Fruit fly (Drosophila melanogaster) whole organism, embryonic: ENCODE measurements around the gene Ppm1.
A peak's percentile ranks its signal among the peaks of the same experiment; 100 is the strongest.

Experiments used
- Asciz ChIP-seq: fragments of 200-800 bp; sonication (Bioruptor generic); optimal IDR thresholded peaks from 2 replicates; lab custom pipeline; 2017; ENCODE audit warnings: missing biosample characterization, mild to moderate bottlenecking, missing genetic modification characterization, missing genetic modification reagents
- Atf-2 ChIP-seq: fragments of 200-800 bp; sonication (Bioruptor generic); optimal IDR thresholded peaks from 2 replicates; lab custom pipeline; 2016; ENCODE audit warnings: missing biosample characterization, missing genetic modification characterization
- Bdp1 ChIP-seq: fragments of 200-800 bp; sonication (Bioruptor generic); optimal IDR thresholded peaks from 3 replicates; lab custom pipeline; 2016; ENCODE audit warnings: missing biosample characterization, missing genetic modification characterization
- Bteb2 ChIP-seq: fragments of 200-800 bp; sonication (Bioruptor generic); optimal IDR thresholded peaks from 2 replicates; lab custom pipeline; 2016; ENCODE audit warnings: missing biosample characterization, missing genetic modification characterization
- CG10147 ChIP-seq: fragments of 200-800 bp; sonication (Bioruptor generic); optimal IDR thresholded peaks from 2 replicates; lab custom pipeline; 2019; ENCODE audit warnings: missing biosample characterization, mild to moderate bottlenecking, missing genetic modification characterization, moderate library complexity
- CG10431 ChIP-seq: fragments of 200-800 bp; sonication (Bioruptor generic); optimal IDR thresholded peaks from 3 replicates; lab custom pipeline; 2018; ENCODE audit warnings: missing biosample characterization, mild to moderate bottlenecking, missing genetic modification characterization
- CG10654 ChIP-seq: fragments of 200-800 bp; sonication (Bioruptor generic); optimal IDR thresholded peaks from 2 replicates; lab custom pipeline; 2016; ENCODE audit warnings: missing biosample characterization, missing genetic modification characterization
- CG12219 ChIP-seq: fragments of 200-800 bp; sonication (Bioruptor generic); optimal IDR thresholded peaks from 3 replicates; lab custom pipeline; 2018; ENCODE audit warnings: missing biosample characterization, mild to moderate bottlenecking, missing genetic modification characterization
- CG12659 ChIP-seq: fragments of 200-800 bp; sonication (Bioruptor generic); optimal IDR thresholded peaks from 3 replicates; lab custom pipeline; 2017; ENCODE audit warnings: mild to moderate bottlenecking, missing biosample characterization, missing genetic modification reagents, missing genetic modification characterization
- CG13123 ChIP-seq: fragments of 200-800 bp; sonication (Bioruptor generic); optimal IDR thresholded peaks from 2 replicates; lab custom pipeline; 2016; ENCODE audit warnings: missing biosample characterization, missing genetic modification characterization
- CG13287 ChIP-seq: fragments of 200-800 bp; sonication (Bioruptor generic); IDR thresholded peaks from 2 replicates; pipeline ENCODE4 v1.3.6; 2022; ENCODE audit warnings: missing biosample characterization, missing genetic modification characterization; ENCODE audit not compliant: partially characterized antibody
- CG13894 ChIP-seq: fragments of 200-800 bp; sonication (Bioruptor generic); optimal IDR thresholded peaks from 3 replicates; lab custom pipeline; 2018; ENCODE audit warnings: missing biosample characterization, mild to moderate bottlenecking, missing genetic modification characterization, moderate library complexity
- CG1529 ChIP-seq: fragments of 200-800 bp; sonication (Bioruptor generic); optimal IDR thresholded peaks from 3 replicates; lab custom pipeline; 2018; ENCODE audit warnings: missing biosample characterization, missing genetic modification characterization
- CG16815 ChIP-seq: fragments of 200-800 bp; sonication (Bioruptor generic); optimal IDR thresholded peaks from 3 replicates; lab custom pipeline; 2017; ENCODE audit warnings: missing biosample characterization, mild to moderate bottlenecking, missing genetic modification characterization
- CG17328 ChIP-seq: fragments of 200-800 bp; sonication (Bioruptor generic); IDR thresholded peaks from 2 replicates; pipeline ENCODE4 v1.3.6; 2022; ENCODE audit warnings: missing biosample characterization, missing genetic modification characterization
- CG17912 ChIP-seq: fragments of 200-800 bp; sonication (Bioruptor generic); optimal IDR thresholded peaks from 2 replicates; lab custom pipeline; 2018; ENCODE audit warnings: missing biosample characterization, mild to moderate bottlenecking, missing genetic modification characterization
- CG2875 ChIP-seq: fragments of 200-800 bp; sonication (Bioruptor generic); optimal IDR thresholded peaks from 2 replicates; lab custom pipeline; 2017; ENCODE audit warnings: missing biosample characterization, mild to moderate bottlenecking, missing genetic modification characterization, missing genetic modification reagents
- CG2889 ChIP-seq: fragments of 200-800 bp; sonication (Bioruptor generic); IDR thresholded peaks from 3 replicates; pipeline ENCODE4 v1.3.6; 2022; ENCODE audit warnings: missing biosample characterization, missing genetic modification characterization
- CG33557 ChIP-seq: fragments of 200-800 bp; sonication (Bioruptor generic); optimal IDR thresholded peaks from 2 replicates; lab custom pipeline; 2019; ENCODE audit warnings: missing biosample characterization, mild to moderate bottlenecking, missing genetic modification characterization, moderate library complexity
- CG34376 ChIP-seq: fragments of 200-800 bp; sonication (Bioruptor generic); optimal IDR thresholded peaks from 2 replicates; lab custom pipeline; 2018; ENCODE audit warnings: missing biosample characterization, mild to moderate bottlenecking, missing genetic modification characterization
- CG3995 ChIP-seq: fragments of 200-800 bp; sonication (Bioruptor generic); optimal IDR thresholded peaks from 3 replicates; lab custom pipeline; 2016; ENCODE audit warnings: missing biosample characterization, missing genetic modification characterization
- CG4328 ChIP-seq: fragments of 200-800 bp; sonication (Bioruptor generic); optimal IDR thresholded peaks from 3 replicates; lab custom pipeline; 2017; ENCODE audit warnings: missing biosample characterization, missing genetic modification reagents, missing genetic modification characterization
- CG7745 ChIP-seq: fragments of 200-800 bp; sonication (Bioruptor generic); optimal IDR thresholded peaks from 2 replicates; lab custom pipeline; 2018; ENCODE audit warnings: missing biosample characterization, mild to moderate bottlenecking, missing genetic modification characterization, moderate library complexity
- CG8089 ChIP-seq: fragments of 200-800 bp; sonication (Bioruptor generic); optimal IDR thresholded peaks from 3 replicates; lab custom pipeline; 2016; ENCODE audit warnings: missing biosample characterization, missing genetic modification characterization
- Dad ChIP-seq: fragments of 200-800 bp; sonication (Bioruptor generic); optimal IDR thresholded peaks from 3 replicates; lab custom pipeline; 2016; ENCODE audit warnings: missing biosample characterization, missing genetic modification characterization
- Dip2 ChIP-seq: fragments of 200-800 bp; sonication (Bioruptor generic); IDR thresholded peaks from 2 replicates; pipeline ENCODE4 v1.3.6; 2022; ENCODE audit warnings: missing biosample characterization, missing genetic modification characterization
- E2f1 ChIP-seq: fragments of 200-800 bp; sonication (Bioruptor generic); IDR thresholded peaks from 2 replicates; pipeline ENCODE4 v1.3.6; 2022; ENCODE audit warnings: missing biosample characterization, missing genetic modification characterization
- Gug ChIP-seq: fragments of 200-800 bp; sonication (Bioruptor generic); IDR thresholded peaks from 4 replicates; pipeline ENCODE4 v1.3.6; 2022; ENCODE audit warnings: missing biosample characterization, missing genetic modification characterization
- Hand ChIP-seq: fragments of 200-800 bp; sonication (Bioruptor generic); optimal IDR thresholded peaks from 2 replicates; lab custom pipeline; 2017; ENCODE audit warnings: mild to moderate bottlenecking, missing biosample characterization, missing genetic modification reagents, missing genetic modification characterization
- Med ChIP-seq: fragments of 200-800 bp; sonication (Bioruptor generic); peaks from one replicate; lab custom pipeline; 2016; ENCODE audit warnings: missing biosample characterization, missing genetic modification characterization, mild to moderate bottlenecking, inconsistent platforms, moderate library complexity
- NK7.1 ChIP-seq: fragments of 200-800 bp; sonication (Bioruptor generic); optimal IDR thresholded peaks from 3 replicates; lab custom pipeline; 2016; ENCODE audit warnings: missing biosample characterization, missing genetic modification characterization
- NfI ChIP-seq: fragments of 200-800 bp; sonication (Bioruptor generic); optimal IDR thresholded peaks from 3 replicates; lab custom pipeline; 2018; ENCODE audit warnings: missing biosample characterization, mild to moderate bottlenecking, missing genetic modification characterization, moderate library complexity
- Scr ChIP-seq: fragments of 200-800 bp; sonication (Bioruptor generic); IDR thresholded peaks from 2 replicates; pipeline ENCODE4 v1.3.6; 2022; ENCODE audit warnings: missing biosample characterization, missing genetic modification characterization; ENCODE audit not compliant: partially characterized antibody
- YL-1 ChIP-seq: fragments of 200-800 bp; sonication (Bioruptor generic); optimal IDR thresholded peaks from 3 replicates; lab custom pipeline; 2017; ENCODE audit warnings: missing biosample characterization, mild to moderate bottlenecking, missing genetic modification characterization
- amos ChIP-seq: fragments of 200-800 bp; sonication (Bioruptor generic); IDR thresholded peaks from 2 replicates; pipeline ENCODE4 v1.3.6; 2022; ENCODE audit warnings: missing biosample characterization, missing genetic modification characterization; ENCODE audit not compliant: partially characterized antibody
- bigmax ChIP-seq: fragments of 200-800 bp; sonication (Bioruptor generic); optimal IDR thresholded peaks from 2 replicates; lab custom pipeline; 2018; ENCODE audit warnings: missing biosample characterization, mild to moderate bottlenecking, missing genetic modification characterization
- cato ChIP-seq: fragments of 200-800 bp; sonication (Bioruptor generic); optimal IDR thresholded peaks from 2 replicates; lab custom pipeline; 2016; ENCODE audit warnings: missing biosample characterization, missing genetic modification characterization, borderline replicate concordance
- ham ChIP-seq: fragments of 200-800 bp; sonication (Bioruptor generic); IDR thresholded peaks from 2 replicates; pipeline ENCODE4 v1.3.6; 2022; ENCODE audit warnings: missing biosample characterization, missing genetic modification characterization
- ind ChIP-seq: fragments of 200-800 bp; sonication (Bioruptor generic); optimal IDR thresholded peaks from 3 replicates; lab custom pipeline; 2016; ENCODE audit warnings: missing biosample characterization, missing genetic modification characterization
- maf-S ChIP-seq: fragments of 200-800 bp; sonication (Bioruptor generic); optimal IDR thresholded peaks from 2 replicates; lab custom pipeline; 2016; ENCODE audit warnings: missing biosample characterization, missing genetic modification characterization
- org-1 ChIP-seq: fragments of 200-800 bp; sonication (Bioruptor generic); optimal IDR thresholded peaks from 2 replicates; lab custom pipeline; 2017; ENCODE audit warnings: missing biosample characterization, missing genetic modification characterization
- pb ChIP-seq: fragments of 200-800 bp; sonication (Bioruptor generic); optimal IDR thresholded peaks from 3 replicates; lab custom pipeline; 2016; ENCODE audit warnings: missing biosample characterization, missing genetic modification characterization
- pho ChIP-seq: fragments of 200-800 bp; sonication (Bioruptor generic); optimal IDR thresholded peaks from 2 replicates; lab custom pipeline; 2016; ENCODE audit warnings: missing biosample characterization, missing genetic modification characterization
- repo ChIP-seq: fragments of 200-800 bp; sonication (Bioruptor generic); optimal IDR thresholded peaks from 2 replicates; lab custom pipeline; 2016; ENCODE audit warnings: missing biosample characterization, missing genetic modification characterization
- slbo ChIP-seq: fragments of 200-800 bp; sonication (Bioruptor generic); IDR thresholded peaks from 2 replicates; pipeline ENCODE4 v1.3.6; 2022; ENCODE audit warnings: missing biosample characterization, missing genetic modification characterization
- so ChIP-seq: fragments of 200-800 bp; sonication (Bioruptor generic); IDR thresholded peaks from 3 replicates; pipeline ENCODE4 v1.3.6; 2022; ENCODE audit warnings: missing biosample characterization, missing genetic modification characterization
- tin ChIP-seq: fragments of 200-800 bp; sonication (Bioruptor generic); optimal IDR thresholded peaks from 3 replicates; lab custom pipeline; 2016; ENCODE audit warnings: missing biosample characterization, missing genetic modification characterization
- toy ChIP-seq: fragments of 200-800 bp; sonication (Bioruptor generic); IDR thresholded peaks from 2 replicates; pipeline ENCODE4 v1.3.6; 2022; ENCODE audit warnings: missing biosample characterization, missing genetic modification characterization
- zfh2 ChIP-seq: fragments of 200-800 bp; sonication (Bioruptor generic); optimal IDR thresholded peaks from 2 replicates; lab custom pipeline; 2016; ENCODE audit warnings: missing biosample characterization, missing genetic modification characterization

The Ppm1 gene

dm6 chr3L:626498-627369, 45.6 kb downstream of the Ppm1 start (continued):
- no peak for TF ChIP-seq Dad (GFP tag; lab: Kevin White, UChicago)
- TF ChIP-seq CG33557, result no peak
- TF ChIP-seq CG12219 (GFP tag; lab: Kevin White, UChicago), result no peak
- TF ChIP-seq tin (GFP tag; lab: Kevin White, UChicago), result no peak
- no peak for TF ChIP-seq CG8089 (GFP tag; lab: Kevin White, UChicago)
- peak; percentile 42 for TF ChIP-seq NfI
- TF ChIP-seq CG2889 (GFP tag; lab: Robert Waterston, UW), result no peak
- no peak for TF ChIP-seq CG7745 (tag; lab: Kevin White, UChicago)
- TF ChIP-seq CG13894, result peak; percentile 74
- TF ChIP-seq pho (GFP tag; lab: Kevin White, UChicago), result no peak
- TF ChIP-seq CG3995 (GFP tag; lab: Kevin White, UChicago), result no peak
- TF ChIP-seq CG13123 (GFP tag; lab: Kevin White, UChicago), result no peak
- peak; percentile 65 for TF ChIP-seq CG34376
- peak; percentile 56 for TF ChIP-seq CG10147 (GFP tag; lab: Kevin White, UChicago)
- TF ChIP-seq ham (GFP tag; lab: Robert Waterston, UW), result no peak
- no peak for TF ChIP-seq CG13287 (GFP tag; lab: Robert Waterston, UW)
- peak; percentile 76 for TF ChIP-seq slbo (GFP tag; lab: Robert Waterston, UW)
- no peak for TF ChIP-seq toy (GFP tag; lab: Robert Waterston, UW)
- no peak for TF ChIP-seq CG16815 (GFP tag; lab: Kevin White, UChicago)
- no peak for TF ChIP-seq cato
- peak; percentile 13 for TF ChIP-seq maf-S (GFP tag; lab: Kevin White, UChicago)
- TF ChIP-seq ind (GFP tag; lab: Kevin White, UChicago), result peak; percentile 41
- peak; percentile 29; the same call in 1 of the 2 replicates for TF ChIP-seq CG17328 (GFP tag; lab: Robert Waterston, UW)
- no peak for TF ChIP-seq CG1529 (GFP tag; lab: Kevin White, UChicago)
- peak; percentile 10 for TF ChIP-seq Atf-2 (GFP tag; lab: Kevin White, UChicago)
- no peak for TF ChIP-seq YL-1
- peak; percentile 40 for TF ChIP-seq zfh2 (GFP tag; lab: Kevin White, UChicago)
- no peak for TF ChIP-seq CG10654 (GFP tag; lab: Kevin White, UChicago)
- TF ChIP-seq CG12659 (GFP tag; lab: Kevin White, UChicago), result peak; percentile 23
- TF ChIP-seq bigmax (GFP tag; lab: Kevin White, UChicago), result no peak
- TF ChIP-seq NK7.1 (GFP tag; lab: Kevin White, UChicago), result no peak
- TF ChIP-seq pb (GFP tag; lab: Kevin White, UChicago), result no peak
- no peak for TF ChIP-seq CG2875 (GFP tag; lab: Kevin White, UChicago)
- TF ChIP-seq Bdp1, result no peak
- no peak for TF ChIP-seq Hand
- TF ChIP-seq Scr (GFP tag; lab: Robert Waterston, UW), result no peak
- TF ChIP-seq Bteb2 (GFP tag; lab: Kevin White, UChicago), result no peak
- TF ChIP-seq CG17912 (GFP tag; lab: Kevin White, UChicago), result no peak
- no peak for TF ChIP-seq CG4328
- peak; percentile 71; the same call in 2 of the 4 replicates for TF ChIP-seq Gug
- TF ChIP-seq Dip2, result no peak
- peak; percentile 57; the same call in 1 of the 2 replicates for TF ChIP-seq E2f1
- TF ChIP-seq CG10431 (GFP tag; lab: Kevin White, UChicago), result no peak
- no peak for TF ChIP-seq Asciz (GFP tag; lab: Kevin White, UChicago)
- no peak for TF ChIP-seq so (GFP tag; lab: Robert Waterston, UW)
- no peak for TF ChIP-seq amos (GFP tag; lab: Robert Waterston, UW)
- TF ChIP-seq org-1 (GFP tag; lab: Kevin White, UChicago), result no peak
- TF ChIP-seq repo (GFP tag; lab: Kevin White, UChicago), result peak; percentile 24
- TF ChIP-seq Med, result peak; percentile 82
